Worm (Caenorhabditis elegans) whole organism, midembryonic: Measurements from ENCODE around the gene T03F7.6.

Experiments
- cog-1 ChIP-seq: sonication (generic microtip); optimal IDR thresholded peaks from 2 replicates; lab custom pipeline; 2016; ENCODE audit warnings: missing genetic modification characterization, missing compliant biosample characterization
- flt-1 ChIP-seq: fragments of 200-800 bp; sonication (Bioruptor generic); IDR thresholded peaks from 2 replicates; pipeline ENCODE4 v1.3.6; 2022; ENCODE audit warnings: missing genetic modification characterization, missing compliant biosample characterization
- klf-2 ChIP-seq: fragments of 200-800 bp; sonication (Bioruptor generic); conservative IDR thresholded peaks from 2 replicates; pipeline ENCODE4 v1.3.6; 2022; ENCODE audit warnings: missing genetic modification reagents, missing genetic modification characterization, missing compliant biosample characterization
- ref-1 ChIP-seq: fragments of 200-800 bp; sonication (Bioruptor generic); conservative IDR thresholded peaks from 2 replicates; pipeline ENCODE4 v1.3.6; 2022; ENCODE audit warnings: missing genetic modification reagents, missing genetic modification characterization, missing compliant biosample characterization
- tab-1 ChIP-seq: fragments of 200-800 bp; sonication (Bioruptor generic); IDR thresholded peaks from 2 replicates; pipeline ENCODE4 v1.3.6; 2022; ENCODE audit warnings: missing genetic modification characterization, missing compliant biosample characterization

DNA sequence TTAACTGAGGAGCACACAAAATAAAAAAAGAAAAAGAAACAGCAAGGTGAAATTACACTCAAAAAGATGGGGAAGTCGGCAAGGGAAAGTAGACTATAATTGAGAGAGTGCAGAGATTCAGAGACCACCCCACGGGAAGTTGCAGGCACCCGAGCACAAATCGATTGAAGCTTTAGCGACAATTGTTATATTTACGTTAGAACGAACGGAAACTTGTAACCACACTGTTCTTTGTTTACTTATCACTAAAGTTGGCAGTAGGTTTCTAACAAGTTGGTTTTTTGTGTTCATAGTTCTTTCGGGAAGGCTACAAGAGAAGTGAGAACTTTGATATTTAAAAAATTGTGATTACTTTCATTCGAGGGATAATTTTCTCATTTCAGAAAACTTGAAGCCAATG is 27.2 kb downstream of the T03F7.6 start, which contains the start of gene F47G9.4:
- no peak for TF ChIP-seq flt-1 (GFP tag; lab: Robert Waterston, UW)
- no peak for TF ChIP-seq cog-1 (tag; lab: Kevin White, UChicago)
- no peak for TF ChIP-seq tab-1 (GFP tag; lab: Robert Waterston, UW)
- no peak for TF ChIP-seq ref-1
- TF ChIP-seq klf-2: no peak
